Fruit fly (Drosophila melanogaster) S2 (cell line): Measurements from ENCODE around the gene ush.

ENCODE experiments used
- CG8478 ChIP-seq: fragments of >200 bp; optimal IDR thresholded peaks from 2 replicates; lab custom pipeline; 2018
- CTCF ChIP-seq, 2 experiments: fragments of >200 bp; optimal IDR thresholded peaks; 2 replicates each; lab custom pipeline; 2018

dm6 chr2L:585268-585667, 109.2 kb downstream of the ush start:
- TF ChIP-seq CG8478 (lab: Kevin White, UChicago), result no peak
- TF ChIP-seq CTCF (optimal IDR thresholded peaks at IDR 0.05; lab: Kevin White, UChicago), result no peak
